Fruit fly (Drosophila melanogaster) whole organism, embryonic: Measurements from ENCODE around the gene CG5639.

ENCODE experiments used
- BtbVII ChIP-seq: fragments of 200-800 bp; sonication (Bioruptor generic); optimal IDR thresholded peaks from 3 replicates; lab custom pipeline; 2017; ENCODE audit warnings: missing biosample characterization, mild to moderate bottlenecking, missing genetic modification characterization
- CG10654 ChIP-seq: fragments of 200-800 bp; sonication (Bioruptor generic); optimal IDR thresholded peaks from 2 replicates; lab custom pipeline; 2016; ENCODE audit warnings: missing biosample characterization, missing genetic modification characterization
- CG11093 ChIP-seq: fragments of 200-800 bp; sonication (Bioruptor generic); IDR thresholded peaks from 3 replicates; pipeline ENCODE4 v1.3.6; 2022; ENCODE audit warnings: missing biosample characterization, missing genetic modification characterization
- CG11560 ChIP-seq: fragments of 200-800 bp; sonication (Bioruptor generic); IDR thresholded peaks from 3 replicates; pipeline ENCODE4 v1.3.6; 2022; ENCODE audit warnings: missing biosample characterization, missing genetic modification characterization
- CG12104 ChIP-seq: fragments of 200-800 bp; sonication (Bioruptor generic); optimal IDR thresholded peaks from 3 replicates; lab custom pipeline; 2016; ENCODE audit warnings: missing biosample characterization, missing genetic modification characterization
- CG12744 ChIP-seq: fragments of 200-800 bp; sonication (Bioruptor generic); optimal IDR thresholded peaks from 2 replicates; lab custom pipeline; 2016; ENCODE audit warnings: missing biosample characterization, missing genetic modification characterization
- CG14050 ChIP-seq: fragments of 200-800 bp; sonication (Bioruptor generic); IDR thresholded peaks from 3 replicates; pipeline ENCODE4 v1.3.6; 2022; ENCODE audit warnings: missing biosample characterization, missing genetic modification characterization
- CG14441 ChIP-seq: fragments of 200-800 bp; sonication (Bioruptor generic); IDR thresholded peaks from 2 replicates; pipeline ENCODE4 v1.3.6; 2022; ENCODE audit warnings: missing biosample characterization, missing genetic modification characterization
- CG15601 ChIP-seq: fragments of 200-800 bp; sonication (Bioruptor generic); optimal IDR thresholded peaks from 3 replicates; lab custom pipeline; 2019; ENCODE audit warnings: missing biosample characterization, mild to moderate bottlenecking, missing genetic modification characterization, moderate library complexity
- CG17385 ChIP-seq: fragments of 200-800 bp; sonication (Bioruptor generic); optimal IDR thresholded peaks from 3 replicates; lab custom pipeline; 2018; ENCODE audit warnings: missing biosample characterization, mild to moderate bottlenecking, missing genetic modification characterization
- CG18599 ChIP-seq: fragments of 200-800 bp; sonication (Bioruptor generic); optimal IDR thresholded peaks from 3 replicates; lab custom pipeline; 2017; ENCODE audit warnings: missing biosample characterization, missing genetic modification characterization, mild to moderate bottlenecking, moderate library complexity, missing genetic modification reagents
- CG18619 ChIP-seq: fragments of 200-800 bp; sonication (Bioruptor generic); optimal IDR thresholded peaks from 3 replicates; lab custom pipeline; 2017; ENCODE audit warnings: missing biosample characterization, mild to moderate bottlenecking, missing genetic modification characterization
- CG5245 ChIP-seq: fragments of 200-800 bp; sonication (Bioruptor generic); optimal IDR thresholded peaks from 3 replicates; lab custom pipeline; 2016; ENCODE audit warnings: missing biosample characterization, missing genetic modification characterization
- CG7839 ChIP-seq: fragments of 200-800 bp; sonication (Bioruptor generic); optimal IDR thresholded peaks from 3 replicates; lab custom pipeline; 2018; ENCODE audit warnings: missing biosample characterization, mild to moderate bottlenecking, missing genetic modification characterization, moderate library complexity
- CG7928 ChIP-seq: fragments of 200-800 bp; sonication (Bioruptor generic); optimal IDR thresholded peaks from 2 replicates; lab custom pipeline; 2017; ENCODE audit warnings: missing biosample characterization, mild to moderate bottlenecking, missing genetic modification characterization
- CG8089 ChIP-seq: fragments of 200-800 bp; sonication (Bioruptor generic); optimal IDR thresholded peaks from 3 replicates; lab custom pipeline; 2016; ENCODE audit warnings: missing biosample characterization, missing genetic modification characterization
- CG9932 ChIP-seq: fragments of 200-800 bp; sonication (Bioruptor generic); IDR thresholded peaks from 2 replicates; pipeline ENCODE4 v1.3.6; 2022; ENCODE audit warnings: missing biosample characterization, missing genetic modification characterization
- Camta ChIP-seq: fragments of 200-800 bp; sonication (Bioruptor generic); optimal IDR thresholded peaks from 2 replicates; lab custom pipeline; 2016; ENCODE audit warnings: missing biosample characterization, missing genetic modification characterization
- Chrac-16 ChIP-seq: fragments of 200-800 bp; sonication (Bioruptor generic); optimal IDR thresholded peaks from 3 replicates; lab custom pipeline; 2016; ENCODE audit warnings: missing biosample characterization, missing genetic modification characterization
- Gsc ChIP-seq: fragments of 200-800 bp; sonication (Bioruptor generic); IDR thresholded peaks from 2 replicates; pipeline ENCODE4 v1.3.6; 2022; ENCODE audit warnings: missing biosample characterization, missing genetic modification characterization
- H15 ChIP-seq: fragments of 200-800 bp; sonication (Bioruptor generic); IDR thresholded peaks from 3 replicates; pipeline ENCODE4 v1.3.6; 2022; ENCODE audit warnings: missing biosample characterization, missing genetic modification characterization
- HHEX ChIP-seq: fragments of 200-800 bp; sonication (Bioruptor generic); optimal IDR thresholded peaks from 3 replicates; lab custom pipeline; 2017; ENCODE audit warnings: missing biosample characterization, mild to moderate bottlenecking, missing genetic modification characterization, missing genetic modification reagents
- Hand ChIP-seq: fragments of 200-800 bp; sonication (Bioruptor generic); optimal IDR thresholded peaks from 2 replicates; lab custom pipeline; 2017; ENCODE audit warnings: mild to moderate bottlenecking, missing biosample characterization, missing genetic modification reagents, missing genetic modification characterization
- Hey ChIP-seq: fragments of 200-800 bp; sonication (Bioruptor generic); optimal IDR thresholded peaks from 3 replicates; lab custom pipeline; 2018; ENCODE audit warnings: missing biosample characterization, mild to moderate bottlenecking, missing genetic modification characterization
- HmgD ChIP-seq: fragments of 200-800 bp; sonication (Bioruptor generic); optimal IDR thresholded peaks from 3 replicates; lab custom pipeline; 2016; ENCODE audit warnings: missing biosample characterization, missing genetic modification characterization
- Myb ChIP-seq: fragments of 200-800 bp; sonication (Bioruptor generic); optimal IDR thresholded peaks from 2 replicates; lab custom pipeline; 2016; ENCODE audit warnings: missing biosample characterization, missing genetic modification characterization
- NC2β ChIP-seq: fragments of 200-800 bp; sonication (Bioruptor generic); optimal IDR thresholded peaks from 2 replicates; lab custom pipeline; 2016; ENCODE audit warnings: missing biosample characterization, missing genetic modification characterization
- Rfx ChIP-seq: fragments of 200-800 bp; sonication (Bioruptor generic); IDR thresholded peaks from 2 replicates; pipeline ENCODE4 v1.3.6; 2022; ENCODE audit warnings: missing biosample characterization, missing genetic modification characterization
- Sin3A ChIP-seq: fragments of >200 bp; optimal IDR thresholded peaks from 2 replicates; lab custom pipeline; 2018
- Spps ChIP-seq: fragments of 200-800 bp; sonication (Bioruptor generic); optimal IDR thresholded peaks from 2 replicates; lab custom pipeline; 2018; ENCODE audit warnings: missing biosample characterization, mild to moderate bottlenecking, missing genetic modification characterization
- Vsx1 ChIP-seq: fragments of 200-800 bp; sonication (Bioruptor generic); optimal IDR thresholded peaks from 2 replicates; lab custom pipeline; 2017; ENCODE audit warnings: missing biosample characterization, mild to moderate bottlenecking, missing genetic modification characterization, missing genetic modification reagents
- ac ChIP-seq: fragments of 200-800 bp; sonication (Bioruptor generic); optimal IDR thresholded peaks from 3 replicates; lab custom pipeline; 2017; ENCODE audit warnings: missing biosample characterization, mild to moderate bottlenecking, missing genetic modification characterization
- aop ChIP-seq: fragments of 200-800 bp; sonication (Bioruptor generic); IDR thresholded peaks from 2 replicates; pipeline ENCODE4 v1.3.6; 2022; ENCODE audit warnings: missing biosample characterization, missing genetic modification characterization
- ash1 ChIP-seq: fragments of 200-800 bp; sonication (Bioruptor generic); optimal IDR thresholded peaks from 2 replicates; lab custom pipeline; 2018; ENCODE audit warnings: missing biosample characterization, mild to moderate bottlenecking, missing genetic modification characterization
- cas ChIP-seq: fragments of 200-800 bp; sonication (Bioruptor generic); IDR thresholded peaks from 2 replicates; pipeline ENCODE4 v1.3.6; 2022; ENCODE audit warnings: missing biosample characterization, missing genetic modification characterization
- cato ChIP-seq: fragments of 200-800 bp; sonication (Bioruptor generic); optimal IDR thresholded peaks from 2 replicates; lab custom pipeline; 2016; ENCODE audit warnings: missing biosample characterization, missing genetic modification characterization, borderline replicate concordance
- ems ChIP-seq: fragments of 200-800 bp; sonication (Bioruptor generic); optimal IDR thresholded peaks from 3 replicates; lab custom pipeline; 2016; ENCODE audit warnings: missing biosample characterization, missing genetic modification characterization
- ftz-f1 ChIP-seq: fragments of 200-800 bp; sonication (Bioruptor generic); optimal IDR thresholded peaks from 2 replicates; lab custom pipeline; 2016; ENCODE audit warnings: missing biosample characterization, missing genetic modification characterization
- gce ChIP-seq: fragments of 200-800 bp; sonication (Bioruptor generic); IDR thresholded peaks from 3 replicates; pipeline ENCODE4 v1.3.6; 2022; ENCODE audit warnings: missing biosample characterization, missing genetic modification characterization
- gcm2 ChIP-seq: fragments of 200-800 bp; sonication (Bioruptor generic); optimal IDR thresholded peaks from 2 replicates; lab custom pipeline; 2016; ENCODE audit warnings: missing biosample characterization, missing genetic modification characterization
- ham ChIP-seq: fragments of 200-800 bp; sonication (Bioruptor generic); IDR thresholded peaks from 2 replicates; pipeline ENCODE4 v1.3.6; 2022; ENCODE audit warnings: missing biosample characterization, missing genetic modification characterization
- kay ChIP-seq: fragments of 200-800 bp; sonication (Bioruptor generic); optimal IDR thresholded peaks from 2 replicates; lab custom pipeline; 2016; ENCODE audit warnings: missing biosample characterization, missing genetic modification characterization
- ken ChIP-seq: fragments of 200-800 bp; sonication (Bioruptor generic); IDR thresholded peaks from 3 replicates; pipeline ENCODE4 v1.3.6; 2022; ENCODE audit warnings: missing biosample characterization, missing genetic modification characterization
- lilli ChIP-seq: fragments of 200-800 bp; sonication (Bioruptor generic); optimal IDR thresholded peaks from 3 replicates; lab custom pipeline; 2016; ENCODE audit warnings: missing biosample characterization, missing genetic modification characterization
- mld ChIP-seq: fragments of 200-800 bp; sonication (Bioruptor generic); IDR thresholded peaks from 3 replicates; pipeline ENCODE4 v1.3.6; 2022; ENCODE audit warnings: missing biosample characterization, missing genetic modification characterization; ENCODE audit not compliant: partially characterized antibody
- odd ChIP-seq: fragments of 200-800 bp; sonication (Bioruptor generic); optimal IDR thresholded peaks from 2 replicates; lab custom pipeline; 2017; ENCODE audit warnings: missing biosample characterization, mild to moderate bottlenecking, missing genetic modification characterization
- otp ChIP-seq: fragments of 200-800 bp; sonication (Bioruptor generic); IDR thresholded peaks from 3 replicates; pipeline ENCODE4, ENCODE4 v1.3.6; 2022; ENCODE audit warnings: missing biosample characterization, missing genetic modification characterization
- pfk ChIP-seq: fragments of 200-800 bp; sonication (Bioruptor generic); optimal IDR thresholded peaks from 2 replicates; lab custom pipeline; 2018; ENCODE audit warnings: missing biosample characterization, mild to moderate bottlenecking, missing genetic modification characterization, moderate library complexity
- repo ChIP-seq: fragments of 200-800 bp; sonication (Bioruptor generic); optimal IDR thresholded peaks from 2 replicates; lab custom pipeline; 2016; ENCODE audit warnings: missing biosample characterization, missing genetic modification characterization
- slp2 ChIP-seq: fragments of 200-800 bp; sonication (Bioruptor generic); optimal IDR thresholded peaks from 2 replicates; lab custom pipeline; 2016; ENCODE audit warnings: missing biosample characterization, missing genetic modification characterization
- stc ChIP-seq: fragments of 200-800 bp; sonication (Bioruptor generic); IDR thresholded peaks from 2 replicates; pipeline ENCODE4 v1.3.6; 2022; ENCODE audit warnings: missing biosample characterization, missing genetic modification characterization
- z ChIP-seq: fragments of 200-800 bp; sonication (Bioruptor generic); IDR thresholded peaks from 3 replicates; pipeline ENCODE4 v1.3.6; 2022; ENCODE audit warnings: missing biosample characterization, missing genetic modification characterization

Gene CG5639

DNA sequence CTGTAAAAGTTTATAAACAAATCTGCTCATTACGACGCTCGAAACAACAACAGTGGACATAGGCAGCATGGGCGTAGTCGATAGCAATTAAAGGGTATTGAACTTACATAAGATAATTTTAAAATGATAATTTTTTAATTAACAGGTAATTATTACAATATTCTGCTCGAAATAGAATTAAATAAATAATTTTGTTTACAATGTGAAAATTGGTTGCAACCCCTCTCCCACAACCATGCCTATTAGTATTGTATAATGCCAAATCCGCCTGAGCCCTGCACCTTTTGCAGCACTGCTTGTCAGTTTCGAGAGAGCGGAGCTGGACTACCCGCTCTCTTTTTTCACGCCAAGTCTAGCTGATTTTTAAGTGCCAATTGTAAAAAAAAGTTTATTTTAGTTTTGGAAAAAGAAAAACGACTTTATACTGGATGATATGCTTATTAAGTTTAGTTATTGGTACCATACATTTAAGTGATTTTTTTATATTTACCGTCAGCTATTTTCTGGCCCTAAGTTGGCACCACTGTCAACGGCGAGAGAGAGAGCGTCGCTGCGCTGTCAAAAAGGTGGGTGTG is 40.2 kb upstream of the CG5639 start, which contains the start of the genes CG5611 and Mtl (continued):
- TF ChIP-seq CG10654 (GFP tag; lab: Kevin White, UChicago): peak; percentile 100
- peak; percentile 98 for TF ChIP-seq aop (GFP tag; lab: Robert Waterston, UW)
- peak; percentile 84 for TF ChIP-seq Myb (GFP tag; lab: Kevin White, UChicago)
- peak; percentile 99 for TF ChIP-seq ham
- TF ChIP-seq CG12744 (GFP tag; lab: Kevin White, UChicago): peak; percentile 98
- TF ChIP-seq CG15601 (tag; lab: Kevin White, UChicago): peak; percentile 99
- TF ChIP-seq Gsc (GFP tag; lab: Robert Waterston, UW): peak; percentile 99
- peak; percentile 96 for TF ChIP-seq NC2β
- peak; percentile 99 for TF ChIP-seq kay
- peak; percentile 96 for TF ChIP-seq repo (GFP tag; lab: Kevin White, UChicago)
- TF ChIP-seq H15: peak; percentile 100
- peak; percentile 87 for TF ChIP-seq z (GFP tag; lab: Robert Waterston, UW)
- TF ChIP-seq ftz-f1 (GFP tag; lab: Kevin White, UChicago): peak; percentile 93
- peak; percentile 99 for TF ChIP-seq Spps (tag; lab: Kevin White, UChicago)
- peak; percentile 99 for TF ChIP-seq odd (GFP tag; lab: Kevin White, UChicago)
- peak; percentile 89 for TF ChIP-seq HmgD
- peak; percentile 96 for TF ChIP-seq ash1
- peak; percentile 100 for TF ChIP-seq Rfx (GFP tag; lab: Robert Waterston, UW)
- peak; percentile 99 for TF ChIP-seq cato (GFP tag; lab: Kevin White, UChicago)
- peak; percentile 99 for TF ChIP-seq CG18599 (GFP tag; lab: Kevin White, UChicago)
- TF ChIP-seq CG14050 (GFP tag; lab: Robert Waterston, UW): peak; percentile 99
- TF ChIP-seq gce: peak; percentile 100
- TF ChIP-seq pfk (GFP tag; lab: Kevin White, UChicago): peak; percentile 77
- TF ChIP-seq BtbVII: peak; percentile 99
- peak; percentile 100 for TF ChIP-seq CG14441
- peak; percentile 100 for TF ChIP-seq HHEX (GFP tag; lab: Kevin White, UChicago)
- peak; percentile 99 for TF ChIP-seq Camta (GFP tag; lab: Kevin White, UChicago)
- TF ChIP-seq otp (GFP tag; lab: Robert Waterston, UW): peak; percentile 100
- peak; percentile 98 for TF ChIP-seq ems
- no peak for TF ChIP-seq mld (GFP tag; lab: Robert Waterston, UW)
- TF ChIP-seq gcm2 (GFP tag; lab: Kevin White, UChicago): peak; percentile 98
- peak; percentile 99 for TF ChIP-seq lilli (GFP tag; lab: Kevin White, UChicago)
- TF ChIP-seq ken: peak; percentile 100
- TF ChIP-seq CG12104 (GFP tag; lab: Kevin White, UChicago): peak; percentile 99
- peak; percentile 97 for TF ChIP-seq Hey (tag; lab: Kevin White, UChicago)
- peak; percentile 96 for TF ChIP-seq CG11560 (tag; lab: Robert Waterston, UW)
- peak; percentile 99 for TF ChIP-seq CG17385 (GFP tag; lab: Kevin White, UChicago)
- peak; percentile 100 for TF ChIP-seq CG11093 (GFP tag; lab: Robert Waterston, UW)
- TF ChIP-seq CG9932 (GFP tag; lab: Robert Waterston, UW): peak; percentile 100
- TF ChIP-seq CG5245 (GFP tag; lab: Kevin White, UChicago): peak; percentile 99
- peak; percentile 100 for TF ChIP-seq CG18619
- TF ChIP-seq CG7928 (GFP tag; lab: Kevin White, UChicago): peak; percentile 86
- peak; percentile 100 for TF ChIP-seq CG7839
- peak; percentile 73 for TF ChIP-seq Sin3A (lab: Kevin White, UChicago)
- TF ChIP-seq ac (GFP tag; lab: Kevin White, UChicago): peak; percentile 98
- TF ChIP-seq Chrac-16 (GFP tag; lab: Kevin White, UChicago): peak; percentile 100
- TF ChIP-seq CG8089 (GFP tag; lab: Kevin White, UChicago): peak; percentile 96
- peak; percentile 97 for TF ChIP-seq Hand (GFP tag; lab: Kevin White, UChicago)
- peak; percentile 95 for TF ChIP-seq slp2 (GFP tag; lab: Kevin White, UChicago)
- peak; percentile 100 for TF ChIP-seq cas (GFP tag; lab: Robert Waterston, UW)
- TF ChIP-seq Vsx1: peak; percentile 98
- peak; percentile 100 for TF ChIP-seq stc (GFP tag; lab: Robert Waterston, UW)
